Fruit fly (Drosophila melanogaster) whole organism, prepupa: ENCODE data around the gene CG18808.

ENCODE experiments used
- CG11762 ChIP-seq: fragments of 200-800 bp; sonication (Bioruptor generic); optimal IDR thresholded peaks from 3 replicates; lab custom pipeline; 2016; ENCODE audit warnings: missing biosample characterization, missing genetic modification characterization; ENCODE audit not compliant: insufficient read depth
- CG3032 ChIP-seq: fragments of 200-800 bp; optimal IDR thresholded peaks from 2 replicates; lab custom pipeline; 2019; ENCODE audit warnings: missing biosample characterization, mild to moderate bottlenecking, missing genetic modification characterization, moderate library complexity
- CG4318 ChIP-seq: fragments of 200-800 bp; sonication (Bioruptor generic); optimal IDR thresholded peaks from 3 replicates; lab custom pipeline; 2017; ENCODE audit warnings: missing biosample characterization, mild to moderate bottlenecking, missing genetic modification characterization
- CG7368 ChIP-seq: fragments of 200-800 bp; sonication (Bioruptor generic); optimal IDR thresholded peaks from 3 replicates; lab custom pipeline; 2016; ENCODE audit warnings: missing biosample characterization, missing genetic modification characterization
- CG8319 ChIP-seq: fragments of 200-800 bp; sonication (Bioruptor generic); optimal IDR thresholded peaks from 3 replicates; lab custom pipeline; 2016; ENCODE audit warnings: missing biosample characterization, missing genetic modification characterization
- CG9139 ChIP-seq: fragments of 200-800 bp; sonication (Bioruptor generic); optimal IDR thresholded peaks from 3 replicates; lab custom pipeline; 2017; ENCODE audit warnings: missing biosample characterization, mild to moderate bottlenecking, missing genetic modification characterization
- Hr4 ChIP-seq: fragments of 200-800 bp; sonication (Bioruptor generic); optimal IDR thresholded peaks from 3 replicates; lab custom pipeline; 2016; ENCODE audit warnings: missing biosample characterization, missing genetic modification characterization
- fd59A ChIP-seq: fragments of 200-800 bp; sonication (Bioruptor generic); optimal IDR thresholded peaks from 2 replicates; lab custom pipeline; 2017; ENCODE audit warnings: missing biosample characterization, mild to moderate bottlenecking, missing genetic modification characterization, missing genetic modification reagents

DNA sequence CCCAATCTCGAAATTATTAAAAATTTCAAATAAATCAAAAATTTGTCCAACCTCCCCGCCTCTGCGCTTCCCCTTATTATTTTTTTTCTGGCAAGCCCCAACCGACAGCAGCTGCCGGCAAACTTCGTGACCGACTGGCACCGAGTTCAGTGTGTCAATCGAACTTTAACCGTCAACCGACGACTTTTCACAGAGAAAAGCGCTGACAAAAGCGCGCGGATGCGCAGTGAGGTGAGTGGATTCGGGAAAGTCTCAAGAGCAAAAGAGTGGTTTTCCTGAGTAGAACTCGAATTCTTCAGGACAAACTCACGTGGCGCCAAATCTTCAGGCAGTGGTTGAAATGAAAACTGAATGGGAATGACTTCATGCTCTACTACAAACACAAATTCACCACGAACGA lies 6.6 kb downstream of the CG18808 start:
- TF ChIP-seq CG4318 (GFP tag; lab: Kevin White, UChicago) (no peak), CG9139 (GFP tag; lab: Kevin White, UChicago) (no peak), Hr4 (GFP tag; lab: Kevin White, UChicago) (no peak), CG7368 (GFP tag; lab: Kevin White, UChicago) (no peak), CG8319 (GFP tag; lab: Kevin White, UChicago) (no peak), fd59A (GFP tag; lab: Kevin White, UChicago) (no peak), CG11762 (GFP tag; lab: Kevin White, UChicago) (no peak), CG3032 (tag; lab: Kevin White, UChicago) (no peak)
